Worm (Caenorhabditis elegans) whole organism, L1 larva: Measurements from ENCODE around the gene dod-23.
A peak's percentile ranks its signal among the peaks of the same experiment; 100 is the strongest.

Experiments
- Y116A8C.19 ChIP-seq: sonication (generic microtip); optimal IDR thresholded peaks from 2 replicates; lab custom pipeline; 2016; ENCODE audit warnings: missing compliant biosample characterization, missing genetic modification characterization, borderline replicate concordance
- ama-1 ChIP-seq: fragments of 150-350 bp; optimal IDR thresholded peaks from 2 replicates; lab custom pipeline; 2014
- elt-2 ChIP-seq: sonication (generic microtip); optimal IDR thresholded peaks from 2 replicates; lab custom pipeline; 2016; ENCODE audit warnings: missing genetic modification characterization, mild to moderate bottlenecking, inconsistent platforms, missing compliant biosample characterization, missing genetic modification reagents
- fkh-10 ChIP-seq: sonication (generic microtip); optimal IDR thresholded peaks from 2 replicates; lab custom pipeline; 2017; ENCODE audit warnings: missing biosample characterization, missing genetic modification reagents, missing genetic modification characterization
- lin-13 ChIP-seq: fragments of 150-350 bp; optimal IDR thresholded peaks from 2 replicates; lab custom pipeline; 2014; ENCODE audit warnings: missing biosample characterization, missing genetic modification reagents, missing genetic modification characterization
- lin-14 ChIP-seq: fragments of 200-800 bp; sonication (Bioruptor generic); optimal IDR thresholded peaks from 2 replicates; lab custom pipeline; 2018; ENCODE audit warnings: mild to moderate bottlenecking, missing genetic modification characterization, moderate library complexity, missing compliant biosample characterization
- lin-15B ChIP-seq: fragments of 150-350 bp; sonication (generic microtip); optimal IDR thresholded peaks from 3 replicates; lab custom pipeline; 2014; ENCODE audit warnings: missing biosample characterization, missing genetic modification characterization
- lin-39 ChIP-seq: fragments of 150-350 bp; optimal IDR thresholded peaks from 2 replicates; lab custom pipeline; 2014; ENCODE audit warnings: missing biosample characterization, missing genetic modification reagents, missing genetic modification characterization
- nhr-28 ChIP-seq: fragments of 150-350 bp; optimal IDR thresholded peaks from 2 replicates; lab custom pipeline; 2014; ENCODE audit warnings: missing biosample characterization, missing genetic modification characterization
- nhr-90 ChIP-seq: sonication (generic microtip); optimal IDR thresholded peaks from 2 replicates; lab custom pipeline; 2016; ENCODE audit warnings: mild to moderate bottlenecking, missing genetic modification characterization, missing compliant biosample characterization; ENCODE audit not compliant: poor library complexity
- unc-130 ChIP-seq: fragments of 150-350 bp; optimal IDR thresholded peaks from 2 replicates; lab custom pipeline; 2017; ENCODE audit warnings: missing biosample characterization, missing genetic modification characterization, inconsistent platforms

DNA sequence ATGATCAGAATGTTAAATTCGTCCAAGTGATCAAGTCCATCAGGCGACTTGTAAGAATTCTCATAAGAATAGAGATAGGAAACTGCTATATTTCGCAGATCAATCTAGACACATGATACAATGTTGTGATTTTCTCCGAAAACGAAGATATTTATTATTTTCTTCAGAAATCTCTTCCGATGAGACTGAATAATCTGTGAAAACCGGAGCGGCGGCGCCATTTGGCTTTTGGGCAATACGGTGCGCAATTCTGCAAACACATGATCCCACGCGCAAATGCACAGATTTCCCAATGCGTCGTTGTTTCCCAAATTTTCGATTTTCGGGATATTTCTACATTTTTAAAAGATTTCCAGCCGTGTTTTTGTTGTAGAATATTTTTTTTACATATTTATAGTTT lies 43.2 kb upstream of the dod-23 start:
- TF ChIP-seq nhr-28 (tag; lab: Kevin White, UChicago) (no peak), fkh-10 (GFP tag; lab: Kevin White, UChicago) (no peak), ama-1 (lab: Kevin White, UChicago) (no peak), unc-130 (tag; lab: Kevin White, UChicago) (peak; percentile 35), lin-15B (tag; lab: Kevin White, UChicago) (peak; percentile 0), Y116A8C.19 (tag; lab: Kevin White, UChicago) (no peak), elt-2 (tag; lab: Kevin White, UChicago) (no peak), lin-39 (tag; lab: Kevin White, UChicago) (no peak), lin-13 (GFP tag; lab: Kevin White, UChicago) (peak; percentile 8), nhr-90 (tag; lab: Kevin White, UChicago) (peak; percentile 42), lin-14 (GFP tag; lab: Kevin White, UChicago) (peak; percentile 48)
